Worm (Caenorhabditis elegans) whole organism, L1 larva: Measurements from ENCODE around the gene ZC204.13.

Experiments used
- alr-1 ChIP-seq: fragments of 200-800 bp; sonication (Bioruptor generic); optimal IDR thresholded peaks from 2 replicates; lab custom pipeline; 2018; ENCODE audit warnings: borderline replicate concordance, mild to moderate bottlenecking, missing genetic modification characterization, missing compliant biosample characterization
- dpl-1 ChIP-seq, 3 experiments: fragments of 150-350 bp in 2 of 3; sonication (generic microtip) in 1 of 3; optimal IDR thresholded peaks; 2 replicates each; lab custom pipeline; 2014 to 2017; ENCODE audit warnings: missing biosample characterization in 3 of 3, missing genetic modification characterization in 3 of 3, missing genetic modification reagents in 3 of 3
- efl-1 ChIP-seq, 4 experiments: fragments of 150-350 bp; optimal IDR thresholded peaks in 3 of 4; peaks in 1 of 4; 1 replicate in 1 of 4; 2 replicates in 3 of 4; lab custom pipeline; 2014; ENCODE audit warnings: missing biosample characterization in 2 of 4, missing genetic modification characterization in 2 of 4, missing genetic modification reagents in 2 of 4
- isw-1 ChIP-seq: fragments of 200-800 bp; sonication (Bioruptor generic); IDR thresholded peaks from 2 replicates; pipeline ENCODE4 v1.3.6; 2022; ENCODE audit warnings: missing genetic modification characterization, missing compliant biosample characterization
- lin-13 ChIP-seq: fragments of 150-350 bp; optimal IDR thresholded peaks from 2 replicates; lab custom pipeline; 2014; ENCODE audit warnings: missing biosample characterization, missing genetic modification reagents, missing genetic modification characterization
- lin-35 ChIP-seq, 2 experiments: fragments of 150-350 bp; optimal IDR thresholded peaks; 2 replicates each; lab custom pipeline; 2014; ENCODE audit warnings: missing biosample characterization in 2 of 2, missing genetic modification characterization in 2 of 2, missing genetic modification reagents in 2 of 2
- lsy-2 ChIP-seq, 2 experiments: fragments of 150-350 bp; optimal IDR thresholded peaks; 2 replicates each; lab custom pipeline; 2014; ENCODE audit warnings: missing biosample characterization in 2 of 2, missing genetic modification characterization in 2 of 2
- rnt-1 ChIP-seq: sonication (generic microtip); optimal IDR thresholded peaks from 2 replicates; lab custom pipeline; 2016; ENCODE audit warnings: mild to moderate bottlenecking, missing genetic modification characterization, moderate library complexity, missing compliant biosample characterization
- sox-4 ChIP-seq: sonication (generic microtip); optimal IDR thresholded peaks from 2 replicates; lab custom pipeline; 2016; ENCODE audit warnings: missing genetic modification characterization, missing compliant biosample characterization
- unc-130 ChIP-seq: fragments of 150-350 bp; optimal IDR thresholded peaks from 2 replicates; lab custom pipeline; 2017; ENCODE audit warnings: missing biosample characterization, missing genetic modification characterization, inconsistent platforms
- unc-62 ChIP-seq: fragments of 150-350 bp; optimal IDR thresholded peaks from 2 replicates; lab custom pipeline; 2014; ENCODE audit warnings: missing biosample characterization, missing genetic modification reagents, missing genetic modification characterization
- xbp-1 ChIP-seq: sonication (generic microtip); optimal IDR thresholded peaks from 2 replicates; lab custom pipeline; 2016; ENCODE audit warnings: missing genetic modification characterization, missing compliant biosample characterization

DNA sequence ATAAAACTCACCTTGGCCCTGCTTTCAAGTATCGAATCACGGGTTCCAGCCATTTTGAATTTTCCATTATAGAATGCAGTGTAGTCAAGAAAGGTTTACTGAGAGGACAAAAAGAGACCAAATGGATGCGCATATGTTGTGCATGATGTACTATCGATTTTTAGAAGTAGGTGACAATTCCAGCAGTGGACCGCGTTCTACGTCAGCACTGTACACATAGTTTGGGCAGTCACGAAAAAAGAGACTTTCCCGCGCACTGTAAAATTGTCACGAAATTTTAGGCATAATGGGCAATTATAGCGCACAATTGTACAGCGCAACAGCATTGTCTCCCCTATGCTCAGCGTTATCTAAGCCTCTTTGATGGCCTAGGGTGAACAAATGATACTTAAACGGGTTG lies 30.2 kb upstream of the ZC204.13 start, which contains the start of gene fbxc-22:
- TF ChIP-seq isw-1 (GFP tag; lab: Robert Waterston, UW) (no peak), lin-35 (GFP tag; optimal IDR thresholded peaks at IDR 0.05; lab: Kevin White, UChicago) (no peak), unc-130 (tag; lab: Kevin White, UChicago) (no peak), rnt-1 (tag; lab: Kevin White, UChicago) (no peak), sox-4 (tag; lab: Kevin White, UChicago) (no peak), alr-1 (no peak), lsy-2 (tag; optimal IDR thresholded peaks at IDR 0.05; lab: Kevin White, UChicago) (no peak), unc-62 (no peak), xbp-1 (tag; lab: Kevin White, UChicago) (no peak), efl-1 (optimal IDR thresholded peaks at IDR 0.05; lab: Kevin White, UChicago) (no peak), efl-1 (GFP tag; optimal IDR thresholded peaks at IDR 0.05 in 1 of 2; lab: Kevin White, UChicago) (no peak), lin-13 (GFP tag; lab: Kevin White, UChicago) (no peak), dpl-1 (GFP tag; optimal IDR thresholded peaks at IDR 0.05; lab: Kevin White, UChicago) (no peak)
